Worm (Caenorhabditis elegans) whole organism, L3 larva: ENCODE measurements around the gene cyn-2.

ENCODE experiments used
- ceh-9 ChIP-seq: sonication (generic microtip); optimal IDR thresholded peaks from 2 replicates; lab custom pipeline; 2018; ENCODE audit warnings: missing biosample characterization, missing genetic modification characterization
- fkh-10 ChIP-seq: sonication (generic microtip); optimal IDR thresholded peaks from 2 replicates; lab custom pipeline; 2017; ENCODE audit warnings: missing biosample characterization, missing genetic modification reagents, missing genetic modification characterization
- fos-1 ChIP-seq: fragments of 150-350 bp; optimal IDR thresholded peaks from 2 replicates; lab custom pipeline; 2014; ENCODE audit warnings: missing biosample characterization, missing genetic modification characterization
- hmg-11 ChIP-seq: sonication (generic microtip); optimal IDR thresholded peaks from 2 replicates; lab custom pipeline; 2016; ENCODE audit warnings: missing genetic modification characterization, missing compliant biosample characterization
- lin-39 ChIP-seq: fragments of 150-350 bp; optimal IDR thresholded peaks from 2 replicates; lab custom pipeline; 2018; ENCODE audit warnings: missing biosample characterization, missing genetic modification reagents, missing genetic modification characterization
- nfya-1 ChIP-seq: sonication (generic microtip); optimal IDR thresholded peaks from 2 replicates; lab custom pipeline; 2017; ENCODE audit warnings: missing genetic modification characterization, mild to moderate bottlenecking, missing compliant biosample characterization, antibody characterized with exemption, moderate library complexity; ENCODE audit not compliant: insufficient read depth
- nhr-237 ChIP-seq: fragments of 150-350 bp; optimal IDR thresholded peaks from 2 replicates; lab custom pipeline; 2014; ENCODE audit warnings: missing biosample characterization, missing genetic modification characterization
- nhr-77 ChIP-seq: fragments of 150-350 bp; optimal IDR thresholded peaks from 2 replicates; lab custom pipeline; 2014; ENCODE audit warnings: missing biosample characterization, missing genetic modification characterization
- sea-2 ChIP-seq: fragments of 150-350 bp; sonication (generic microtip); optimal IDR thresholded peaks from 4 replicates; lab custom pipeline; 2014; ENCODE audit warnings: missing biosample characterization, missing genetic modification reagents, missing genetic modification characterization
- snpc-4 ChIP-seq: fragments of 150-350 bp; optimal IDR thresholded peaks from 2 replicates; lab custom pipeline; 2014; ENCODE audit warnings: missing biosample characterization, missing genetic modification characterization
- ztf-11 ChIP-seq: fragments of 150-350 bp; optimal IDR thresholded peaks from 2 replicates; lab custom pipeline; 2014; ENCODE audit warnings: missing biosample characterization, missing genetic modification characterization

DNA sequence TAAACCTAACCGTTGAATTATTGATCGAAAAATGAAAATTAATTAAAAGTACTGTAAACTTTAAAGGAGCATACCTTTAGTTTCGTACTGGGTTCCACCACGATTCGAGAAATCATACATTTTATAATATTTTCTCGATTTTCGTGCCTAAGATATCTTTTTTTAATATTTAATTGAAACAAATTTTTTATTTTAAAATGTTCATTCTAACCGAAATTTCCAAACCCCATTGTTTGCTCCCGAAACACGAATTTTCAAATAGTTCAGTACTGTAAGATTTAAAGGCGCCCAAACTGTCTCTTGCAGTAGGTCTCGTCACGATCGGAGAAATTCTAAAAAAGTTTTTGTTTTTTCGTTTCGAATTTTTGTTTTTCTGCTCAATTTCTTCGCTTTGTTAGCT lies 22.5 kb downstream of the cyn-2 start:
- TF ChIP-seq fkh-10 (GFP tag; lab: Kevin White, UChicago) (no peak), hmg-11 (tag; lab: Kevin White, UChicago) (no peak), ceh-9 (tag; lab: Kevin White, UChicago) (no peak), snpc-4 (no peak), sea-2 (no peak), fos-1 (no peak), nhr-77 (tag; lab: Kevin White, UChicago) (no peak), nhr-237 (no peak), ztf-11 (tag; lab: Kevin White, UChicago) (no peak), nfya-1 (tag; lab: Kevin White, UChicago) (no peak), lin-39 (tag; lab: Kevin White, UChicago) (no peak)
